Worm (Caenorhabditis elegans) whole organism, late embryonic: ENCODE results near the gene swt-5.

Experiments
- ceh-2 ChIP-seq: sonication (generic microtip); optimal IDR thresholded peaks from 2 replicates; lab custom pipeline; 2016; ENCODE audit warnings: missing genotype, missing genetic modification characterization, missing compliant biosample characterization
- ceh-34 ChIP-seq: sonication (generic microtip); optimal IDR thresholded peaks from 2 replicates; lab custom pipeline; 2016; ENCODE audit warnings: mild to moderate bottlenecking, missing genetic modification characterization, missing compliant biosample characterization
- ceh-48 ChIP-seq: sonication (generic microtip); optimal IDR thresholded peaks from 2 replicates; lab custom pipeline; 2016; ENCODE audit warnings: missing genetic modification characterization, inconsistent platforms, missing compliant biosample characterization
- fkh-10 ChIP-seq: fragments of 150-350 bp; optimal IDR thresholded peaks from 2 replicates; lab custom pipeline; 2014; ENCODE audit warnings: missing biosample characterization, missing genetic modification reagents, missing genetic modification characterization

- TF ChIP-seq ceh-34 (tag; lab: Kevin White, UChicago), result no peak
- no peak for TF ChIP-seq ceh-2 (tag; lab: Kevin White, UChicago)
- TF ChIP-seq fkh-10, result no peak
- TF ChIP-seq ceh-48 (tag; lab: Kevin White, UChicago), result no peak
Observed at ce11 chrV:9489411-9489810, 11.8 kb upstream of the swt-5 start, which contains the start of gene K06A4.10.
